Worm (Caenorhabditis elegans): Measurements from ENCODE around the gene ins-37.
A peak's percentile ranks its signal among the peaks of the same experiment; 100 is the strongest.

Gene ins-37

DNA sequence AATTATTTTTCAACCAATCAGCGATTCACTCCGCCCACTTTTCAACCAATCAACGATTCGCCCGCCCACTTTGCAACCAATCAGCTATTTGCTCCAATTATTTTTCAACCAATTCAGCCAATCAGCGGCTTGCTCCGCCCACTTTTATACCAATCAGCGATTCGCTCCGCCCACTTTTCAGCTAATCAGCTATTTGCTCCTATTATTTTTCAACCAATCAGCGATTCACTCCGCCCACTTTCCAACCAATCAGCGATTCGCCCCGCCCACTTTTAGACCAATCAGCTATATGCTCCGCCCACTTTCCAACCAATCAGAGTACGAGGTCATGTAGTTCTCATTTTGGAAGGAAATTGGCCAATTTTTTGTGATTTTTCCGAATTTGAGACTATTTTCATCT is 19.4 kb upstream of the ins-37 start:
- TF ChIP-seq nfya-1 (tag; optimal IDR thresholded peaks at IDR 0.05) = peak; percentile 95
- no peak for TF ChIP-seq elt-2 (tag; optimal IDR thresholded peaks at IDR 0.05)
- no peak for TF ChIP-seq F13H6.1 (tag; optimal IDR thresholded peaks at IDR 0.05)

DNA sequence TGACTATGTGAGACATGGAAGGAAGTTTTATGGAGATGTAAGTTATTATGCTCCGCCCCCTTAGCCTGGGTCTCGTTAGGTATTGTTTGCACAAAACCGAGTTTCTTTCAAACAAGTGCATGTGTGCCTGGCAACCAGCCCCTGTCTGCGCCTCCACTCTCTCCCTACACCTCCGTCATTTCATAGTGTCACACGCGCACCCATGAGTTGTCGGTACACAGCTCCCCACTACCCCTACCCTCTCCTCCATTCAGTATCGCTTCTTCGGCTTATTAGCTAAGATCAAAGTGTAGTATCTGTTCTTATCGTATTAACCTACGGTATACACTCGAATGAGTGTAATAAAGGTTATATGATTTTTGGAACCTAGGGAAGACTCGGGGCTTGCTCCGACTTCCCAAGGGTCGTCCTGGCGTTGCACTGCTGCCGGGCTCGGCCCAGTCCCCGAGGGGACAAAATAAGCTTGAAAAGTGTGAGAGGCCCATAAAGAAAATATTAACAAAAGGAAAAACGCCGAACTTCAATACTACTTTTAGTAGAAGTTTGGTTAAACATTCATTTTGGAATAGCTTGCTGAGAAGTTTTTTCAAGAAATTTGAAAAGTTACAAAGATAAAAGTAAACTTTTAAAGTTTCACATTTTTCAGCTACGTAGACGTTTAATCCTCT is 16.8 kb upstream of the ins-37 start:
- peak; percentile 30 for TF ChIP-seq elt-2 (tag; optimal IDR thresholded peaks at IDR 0.05)

DNA sequence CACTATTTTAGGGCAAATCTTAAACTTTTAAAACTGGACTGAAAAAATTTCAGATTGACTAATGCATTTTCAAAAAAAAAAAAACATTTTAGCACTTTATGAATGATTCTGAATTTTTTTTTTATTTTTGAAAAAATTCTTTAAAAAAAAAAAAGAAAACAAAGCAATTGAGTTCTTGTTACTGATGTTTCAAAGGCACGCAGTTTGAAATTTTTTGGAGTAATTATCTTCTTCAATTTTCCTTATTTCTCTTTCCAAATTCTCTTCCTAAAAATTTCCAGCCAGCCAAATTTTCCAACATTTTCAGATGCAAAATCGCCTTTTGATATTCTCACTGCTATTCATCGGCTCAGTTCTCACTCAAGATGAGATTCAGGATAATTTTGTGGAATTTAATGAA is 16.1 kb upstream of the ins-37 start, which contains the start of gene F08G2.8:
F08G2.8 (plus strand) TSS at position 301 of the 400 bp plus-strand sequence.
- no peak for TF ChIP-seq nhr-11 (tag; optimal IDR thresholded peaks at IDR 0.05)
- TF ChIP-seq pha-2 (tag; optimal IDR thresholded peaks at IDR 0.05) = no peak
- no peak for TF ChIP-seq hlh-8 (tag; optimal IDR thresholded peaks at IDR 0.05)
- TF ChIP-seq C08G9.2 (tag; optimal IDR thresholded peaks at IDR 0.05) = no peak
- no peak for TF ChIP-seq pqm-1 (tag; optimal IDR thresholded peaks at IDR 0.05)
- no peak for TF ChIP-seq unc-86 (tag; optimal IDR thresholded peaks at IDR 0.05)
- TF ChIP-seq ceh-2 (tag; optimal IDR thresholded peaks at IDR 0.05) = no peak
- TF ChIP-seq tbx-2 (tag; optimal IDR thresholded peaks at IDR 0.05) = no peak
- TF ChIP-seq hlh-30 (tag; optimal IDR thresholded peaks at IDR 0.05; ENCODE audit: insufficient read depth) = no peak
- no peak for TF ChIP-seq ahr-1 (tag; optimal IDR thresholded peaks at IDR 0.05)
- no peak for TF ChIP-seq pax-1 (tag; optimal IDR thresholded peaks at IDR 0.05)
- no peak for TF ChIP-seq K02D7.2 (tag; optimal IDR thresholded peaks at IDR 0.05)
- TF ChIP-seq ceh-24 (tag; optimal IDR thresholded peaks at IDR 0.05) = no peak
- TF ChIP-seq gmeb-2 (tag; optimal IDR thresholded peaks at IDR 0.05) = no peak
- no peak for TF ChIP-seq ceh-14 (tag; optimal IDR thresholded peaks at IDR 0.05)
- TF ChIP-seq dmd-4 (tag; optimal IDR thresholded peaks at IDR 0.05; ENCODE audit: borderline replicate concordance) = no peak
- no peak for TF ChIP-seq npax-4 (tag; optimal IDR thresholded peaks at IDR 0.05)

DNA sequence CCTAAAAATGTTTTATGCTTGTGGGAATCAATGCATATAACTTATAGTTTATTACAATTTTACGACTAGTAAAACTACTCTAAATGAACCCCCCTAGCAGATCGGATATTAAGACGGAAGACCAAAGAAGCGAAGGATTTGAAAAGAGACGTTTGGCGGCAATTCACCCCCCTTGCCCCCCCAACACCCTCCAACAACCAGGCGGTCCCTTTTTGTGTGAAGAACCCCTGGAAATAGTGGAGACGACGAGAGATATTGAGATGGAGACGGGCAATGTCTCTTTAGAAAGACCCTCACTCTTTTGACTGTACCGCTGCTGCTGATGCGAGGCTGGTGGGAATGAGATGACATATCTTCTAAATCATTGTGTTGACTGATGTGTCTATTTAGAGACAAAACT is 11.5 kb upstream of the ins-37 start:
- TF ChIP-seq hlh-8 (tag; optimal IDR thresholded peaks at IDR 0.05) (no peak), hlh-15 (tag; optimal IDR thresholded peaks at IDR 0.05) (no peak), ceh-6 (GFP tag; optimal IDR thresholded peaks at IDR 0.05) (no peak), madf-2 (tag; optimal IDR thresholded peaks at IDR 0.05) (no peak), unc-55 (GFP tag; optimal IDR thresholded peaks at IDR 0.05) (no peak), syd-9 (tag; optimal IDR thresholded peaks at IDR 0.05) (no peak), che-1 (tag; optimal IDR thresholded peaks at IDR 0.05) (no peak), C08G9.2 (tag; optimal IDR thresholded peaks at IDR 0.05) (no peak), nhr-232 (tag; optimal IDR thresholded peaks at IDR 0.05) (no peak)

DNA sequence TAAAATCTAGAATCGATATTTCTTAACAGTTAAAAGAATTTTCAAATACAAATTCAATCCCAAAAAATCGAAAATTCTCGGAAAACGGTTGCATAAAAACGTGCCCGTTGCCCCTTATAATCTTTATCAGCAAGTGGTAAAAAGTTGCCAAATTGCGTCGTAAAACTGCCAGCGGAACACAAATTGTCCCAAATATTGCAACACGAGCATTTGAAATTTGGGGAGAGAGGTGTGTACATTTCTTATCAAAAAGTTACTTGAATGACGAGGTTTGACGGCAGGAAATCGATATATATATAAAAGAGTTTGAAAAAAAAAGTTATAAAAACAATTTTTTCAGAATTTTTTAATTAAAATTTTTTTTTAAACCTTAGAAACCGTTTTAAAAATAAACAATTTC is 10.1 kb upstream of the ins-37 start:
- TF ChIP-seq hlh-13 (GFP tag; optimal IDR thresholded peaks at IDR 0.05) (no peak), lin-11 (tag; optimal IDR thresholded peaks at IDR 0.05) (no peak), elt-2 (tag; optimal IDR thresholded peaks at IDR 0.05) (peak; percentile 4), nhr-232 (tag; optimal IDR thresholded peaks at IDR 0.05) (no peak), ama-1 (optimal IDR thresholded peaks at IDR 0.05) (no peak)

DNA sequence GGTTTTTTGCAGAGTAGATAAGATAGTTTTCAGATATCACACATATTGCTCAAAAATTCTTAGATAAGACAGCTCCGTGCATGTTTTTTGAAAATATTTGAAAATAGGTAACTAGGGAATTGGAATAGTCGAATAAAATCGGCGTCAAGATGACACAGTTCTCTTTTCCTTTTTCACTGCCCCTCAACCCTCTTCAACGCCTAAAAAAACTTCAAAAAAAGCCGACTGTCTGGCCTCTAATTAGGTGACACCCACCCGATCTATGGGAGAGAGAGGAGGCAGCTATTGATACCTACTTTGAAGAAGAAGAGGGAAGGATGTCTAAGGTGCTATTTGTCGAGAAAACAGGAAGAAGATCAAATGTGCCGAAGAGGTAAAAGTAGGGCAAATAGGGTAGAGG is 6.4 kb upstream of the ins-37 start:
- TF ChIP-seq hlh-15 (tag; optimal IDR thresholded peaks at IDR 0.05) (no peak), che-1 (tag; optimal IDR thresholded peaks at IDR 0.05) (no peak), ets-4 (tag; optimal IDR thresholded peaks at IDR 0.05) (no peak), tbx-2 (tag; optimal IDR thresholded peaks at IDR 0.05) (no peak), C38D4.7 (GFP tag; optimal IDR thresholded peaks at IDR 0.05) (no peak), ceh-2 (tag; optimal IDR thresholded peaks at IDR 0.05) (no peak), elt-4 (tag; optimal IDR thresholded peaks at IDR 0.05) (no peak), npax-4 (tag; optimal IDR thresholded peaks at IDR 0.05) (no peak), eyg-1 (tag; optimal IDR thresholded peaks at IDR 0.05) (no peak), C08G9.2 (tag; optimal IDR thresholded peaks at IDR 0.05) (no peak), ceh-19 (GFP tag; optimal IDR thresholded peaks at IDR 0.05) (no peak), elt-2 (tag; optimal IDR thresholded peaks at IDR 0.05) (no peak), pros-1 (tag; optimal IDR thresholded peaks at IDR 0.05) (no peak), ceh-14 (tag; optimal IDR thresholded peaks at IDR 0.05) (no peak), pha-4 (tag; optimal IDR thresholded peaks at IDR 0.05) (no peak)
